Worm (Caenorhabditis elegans): ENCODE measurements around the gene F35A5.1.

The F35A5.1 gene

DNA sequence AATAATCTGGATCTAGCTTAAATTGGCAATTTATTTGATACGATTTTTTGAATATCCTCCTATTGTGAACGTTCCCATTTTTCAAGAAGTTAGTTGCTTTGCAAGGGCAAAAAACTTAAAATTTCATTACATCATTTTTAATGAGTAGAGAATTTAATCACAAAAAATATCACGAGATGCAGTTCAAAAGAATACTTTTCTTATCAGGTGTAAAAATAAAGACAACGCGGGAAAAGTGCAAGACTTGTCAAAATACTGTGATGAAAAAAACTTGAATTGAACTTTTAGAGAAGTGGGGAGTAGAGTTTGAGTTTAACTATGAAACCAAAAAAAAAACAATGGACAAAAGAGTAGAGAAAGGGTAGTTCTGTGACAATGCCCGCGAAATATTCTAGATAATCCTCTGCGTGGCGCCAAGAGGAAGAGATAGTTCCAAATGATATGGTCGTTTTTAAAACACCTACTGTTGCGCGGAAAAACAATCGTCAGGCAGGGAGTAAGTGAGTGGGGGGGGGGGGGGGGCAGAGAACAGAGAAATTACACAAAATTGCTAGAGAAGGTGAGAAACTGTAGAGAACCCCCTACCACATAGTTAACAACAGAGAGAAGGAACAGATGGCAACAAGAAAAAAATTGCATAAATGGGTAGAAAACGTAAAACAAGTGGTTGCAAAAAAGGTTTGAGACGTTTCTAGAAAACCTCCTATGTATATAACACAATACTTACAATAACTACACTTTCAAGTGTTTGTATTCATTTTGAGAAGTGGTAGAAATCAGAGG lies 17.8 kb downstream of the F35A5.1 start:
- TF ChIP-seq unc-62 (GFP tag; optimal IDR thresholded peaks at IDR 0.05): no peak

DNA sequence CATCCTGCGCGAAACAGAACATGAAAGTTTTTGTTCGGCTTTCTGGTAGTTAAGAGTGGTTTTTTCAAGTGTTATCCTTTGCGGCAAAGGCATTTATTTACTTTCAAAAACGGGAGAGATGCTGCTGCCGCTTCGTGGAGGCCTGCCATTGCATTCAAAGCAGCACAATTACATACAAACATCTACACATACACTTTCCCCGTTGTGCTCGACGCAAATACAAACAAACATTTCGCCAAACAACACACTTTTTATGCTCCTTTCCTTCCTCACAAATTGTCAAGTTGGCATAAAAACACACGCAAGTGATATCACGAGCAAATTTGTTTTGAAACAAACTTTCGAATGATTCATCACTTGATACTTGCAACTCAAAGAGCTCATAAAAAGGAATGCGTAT lies 18.9 kb downstream of the F35A5.1 start:
- no peak for TF ChIP-seq unc-62 (GFP tag; optimal IDR thresholded peaks at IDR 0.05)

- TF ChIP-seq unc-62 (GFP tag; optimal IDR thresholded peaks at IDR 0.05): no peak
Measured at ce11 chrX:3826863-3827262, 19.6 kb downstream of the F35A5.1 start, which contains the start of gene fkh-9. fkh-9 (minus strand) TSS chrX:3826963.

ce11 chrX:3827311-3827710 lies 20.0 kb downstream of the F35A5.1 start:
- TF ChIP-seq unc-62 (GFP tag; optimal IDR thresholded peaks at IDR 0.05): no peak

DNA sequence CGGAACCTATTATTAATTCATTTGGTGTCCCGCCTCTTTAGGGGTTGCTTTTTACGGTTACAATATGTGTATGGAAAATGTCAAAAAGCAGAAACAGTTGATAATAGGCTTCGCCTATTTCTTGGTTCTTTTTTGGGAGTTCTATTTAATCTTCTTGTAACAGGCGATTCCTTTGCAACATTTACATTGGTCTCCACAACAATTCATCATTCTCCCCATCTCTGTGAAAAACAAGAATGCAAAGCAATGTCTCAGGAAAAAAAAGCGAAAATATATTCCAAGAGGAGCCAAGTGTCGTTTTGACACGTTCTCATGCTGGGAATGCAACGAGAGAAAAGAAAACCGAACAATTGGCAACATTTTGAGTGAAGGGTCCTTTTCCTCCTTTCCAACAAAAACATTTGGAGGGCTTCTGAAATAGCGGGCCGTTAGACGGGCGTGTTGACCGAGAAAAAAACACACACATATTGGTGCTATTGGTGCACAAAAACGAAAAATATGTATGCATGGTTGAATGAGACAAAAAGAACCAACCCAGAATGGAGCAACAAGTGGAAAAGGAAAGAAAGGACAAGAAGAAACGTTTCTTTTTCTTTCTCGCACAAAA lies 21.4 kb downstream of the F35A5.1 start:
- no peak for TF ChIP-seq unc-62 (GFP tag; optimal IDR thresholded peaks at IDR 0.05)

DNA sequence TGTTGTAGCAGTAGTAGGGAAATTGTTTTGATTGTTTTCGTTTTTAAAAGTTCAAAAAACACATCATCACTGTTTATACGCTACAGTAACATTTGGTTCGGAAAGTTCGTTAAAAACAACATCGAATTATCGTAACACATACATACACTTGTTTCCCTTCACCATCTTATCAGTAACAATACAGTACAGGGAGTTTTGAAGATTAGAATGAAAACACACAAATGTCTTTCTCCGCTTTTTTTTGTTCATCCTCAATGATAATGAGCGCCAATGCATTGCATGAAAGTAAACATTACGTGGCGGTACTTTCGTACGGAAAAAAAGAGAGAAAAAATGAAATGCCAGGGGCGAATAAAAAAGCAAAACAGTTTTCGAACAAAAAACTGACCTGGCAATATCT lies 22.3 kb downstream of the F35A5.1 start:
- no peak for TF ChIP-seq unc-62 (GFP tag; optimal IDR thresholded peaks at IDR 0.05)

ce11 chrX:3830872-3831271 lies 23.6 kb downstream of the F35A5.1 start:
- TF ChIP-seq unc-62 (GFP tag; optimal IDR thresholded peaks at IDR 0.05): no peak

- TF ChIP-seq unc-62 (GFP tag; optimal IDR thresholded peaks at IDR 0.05): no peak
Measured at ce11 chrX:3832059-3832641, 24.9 kb downstream of the F35A5.1 start.

ce11 chrX:3833964-3834840 lies 26.9 kb downstream of the F35A5.1 start:
- TF ChIP-seq unc-62 (GFP tag; optimal IDR thresholded peaks at IDR 0.05): no peak

- no peak for TF ChIP-seq unc-62 (GFP tag; optimal IDR thresholded peaks at IDR 0.05)
Measured at ce11 chrX:3835632-3836031, 28.4 kb downstream of the F35A5.1 start.

ce11 chrX:3837752-3838159 lies 30.5 kb downstream of the F35A5.1 start:
- no peak for TF ChIP-seq unc-62 (GFP tag; optimal IDR thresholded peaks at IDR 0.05)

ce11 chrX:3838670-3839069 lies 31.4 kb downstream of the F35A5.1 start:
- TF ChIP-seq unc-62 (GFP tag; optimal IDR thresholded peaks at IDR 0.05): no peak

DNA sequence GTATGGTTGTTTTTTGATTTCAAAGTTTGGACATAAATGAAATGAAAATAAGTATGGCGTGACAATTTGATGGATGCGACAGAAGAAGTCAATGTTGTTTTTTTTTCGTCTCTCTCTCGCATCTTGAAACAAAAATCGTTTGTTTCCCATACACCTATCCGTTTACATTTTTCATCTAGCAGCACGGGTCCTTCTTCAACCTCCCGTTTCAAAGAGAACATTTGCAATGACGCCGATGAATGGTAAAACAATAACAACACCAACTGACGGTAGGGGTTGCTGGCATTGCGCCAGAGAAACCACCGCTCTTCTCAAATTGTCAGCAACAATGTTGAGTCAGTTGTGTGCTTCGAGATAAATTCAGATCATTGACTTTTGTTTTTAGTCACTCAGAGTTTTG lies 31.9 kb downstream of the F35A5.1 start:
- no peak for TF ChIP-seq unc-62 (GFP tag; optimal IDR thresholded peaks at IDR 0.05)

ce11 chrX:3842398-3842896 lies 35.2 kb downstream of the F35A5.1 start, which contains the start of gene ttr-48:
ttr-48 (minus strand) TSS chrX:3842448.
- no peak for TF ChIP-seq unc-62 (GFP tag; optimal IDR thresholded peaks at IDR 0.05)

- no peak for TF ChIP-seq unc-62 (GFP tag; optimal IDR thresholded peaks at IDR 0.05)
Measured at ce11 chrX:3853901-3854300, 46.6 kb downstream of the F35A5.1 start.

DNA sequence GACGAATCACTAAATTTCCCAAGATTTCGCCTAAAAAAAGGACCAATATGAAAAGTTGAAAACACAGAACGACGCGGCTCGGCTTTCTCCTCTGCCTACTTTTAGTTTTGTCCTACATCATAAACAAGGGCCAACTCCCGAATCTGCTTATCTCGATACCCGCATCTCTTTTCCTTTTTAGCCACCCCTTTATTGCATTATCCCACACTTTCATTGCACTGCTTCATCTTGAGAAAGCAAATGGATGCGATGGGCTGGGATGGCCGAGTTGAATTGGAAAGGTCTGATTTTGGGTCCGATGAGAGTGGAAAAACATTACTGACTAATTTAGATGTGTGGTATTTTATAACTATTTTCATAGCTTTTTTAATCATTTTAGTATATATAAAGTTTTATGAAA lies 48.5 kb downstream of the F35A5.1 start:
- no peak for TF ChIP-seq unc-62 (GFP tag; optimal IDR thresholded peaks at IDR 0.05)

Data from whole organism, dauer.